Fruit fly (Drosophila melanogaster) whole organism, embryonic: ENCODE results near the gene Paics.

ENCODE experiments used
- Ada2b ChIP-seq: fragments of 200-800 bp; sonication (Bioruptor generic); IDR thresholded peaks from 2 replicates; pipeline ENCODE4 v1.3.6; 2022; ENCODE audit warnings: missing biosample characterization, missing genetic modification characterization
- Asciz ChIP-seq: fragments of 200-800 bp; sonication (Bioruptor generic); optimal IDR thresholded peaks from 2 replicates; lab custom pipeline; 2017; ENCODE audit warnings: missing biosample characterization, mild to moderate bottlenecking, missing genetic modification characterization, missing genetic modification reagents
- Atf6 ChIP-seq: fragments of 200-800 bp; sonication (Bioruptor generic); IDR thresholded peaks from 2 replicates; pipeline ENCODE4 v1.3.6; 2022; ENCODE audit warnings: missing biosample characterization, missing genetic modification characterization
- CG10959 ChIP-seq: fragments of 200-800 bp; sonication (Bioruptor generic); IDR thresholded peaks from 2 replicates; pipeline ENCODE4 v1.3.6; 2022; ENCODE audit warnings: missing biosample characterization, missing genetic modification characterization
- CG11247 ChIP-seq: fragments of 200-800 bp; sonication (Bioruptor generic); IDR thresholded peaks from 2 replicates; pipeline ENCODE4 v1.3.6; 2022; ENCODE audit warnings: missing biosample characterization, missing genetic modification characterization
- CG11696 ChIP-seq: fragments of 200-800 bp; sonication (Bioruptor generic); IDR thresholded peaks from 2 replicates; pipeline ENCODE4 v1.3.6; 2022; ENCODE audit warnings: missing biosample characterization, missing genetic modification characterization
- CG12236 ChIP-seq: fragments of 200-800 bp; sonication (Bioruptor generic); optimal IDR thresholded peaks from 2 replicates; lab custom pipeline; 2016; ENCODE audit warnings: missing biosample characterization, missing genetic modification characterization
- CG15479 ChIP-seq: fragments of 200-800 bp; sonication (Bioruptor generic); optimal IDR thresholded peaks from 3 replicates; lab custom pipeline; 2019; ENCODE audit warnings: missing biosample characterization, mild to moderate bottlenecking, missing genetic modification characterization, moderate library complexity
- CG15514 ChIP-seq: fragments of 200-800 bp; sonication (Bioruptor generic); optimal IDR thresholded peaks from 3 replicates; lab custom pipeline; 2017; ENCODE audit warnings: missing biosample characterization, missing genetic modification characterization, mild to moderate bottlenecking, moderate library complexity, missing genetic modification reagents
- CG16863 ChIP-seq: fragments of 200-800 bp; sonication (Bioruptor generic); optimal IDR thresholded peaks from 3 replicates; lab custom pipeline; 2016; ENCODE audit warnings: missing biosample characterization, missing genetic modification characterization
- CG1832 ChIP-seq: fragments of 200-800 bp; sonication (Bioruptor generic); optimal IDR thresholded peaks from 2 replicates; lab custom pipeline; 2017; ENCODE audit warnings: missing biosample characterization, mild to moderate bottlenecking, missing genetic modification characterization, inconsistent platforms
- CG2116 ChIP-seq: fragments of 200-800 bp; sonication (Bioruptor generic); optimal IDR thresholded peaks from 3 replicates; lab custom pipeline; 2018; ENCODE audit warnings: missing biosample characterization, mild to moderate bottlenecking, missing genetic modification characterization
- CG2129 ChIP-seq: fragments of 200-800 bp; sonication (Bioruptor generic); IDR thresholded peaks from 2 replicates; pipeline ENCODE4 v1.3.6; 2022; ENCODE audit warnings: missing biosample characterization, missing genetic modification characterization; ENCODE audit not compliant: partially characterized antibody
- CG42726 ChIP-seq: fragments of 200-800 bp; sonication (Bioruptor generic); IDR thresholded peaks from 2 replicates; pipeline ENCODE4 v1.3.6; 2022; ENCODE audit warnings: missing biosample characterization, missing genetic modification characterization; ENCODE audit not compliant: partially characterized antibody
- CG4360 ChIP-seq: fragments of 200-800 bp; sonication (Bioruptor generic); IDR thresholded peaks from 2 replicates; pipeline ENCODE4 v1.3.6; 2022; ENCODE audit warnings: missing biosample characterization, missing genetic modification characterization
- CG4707 ChIP-seq: fragments of 200-800 bp; sonication (Bioruptor generic); optimal IDR thresholded peaks from 2 replicates; lab custom pipeline; 2018; ENCODE audit warnings: missing biosample characterization, mild to moderate bottlenecking, missing genetic modification characterization, moderate library complexity
- CG6689 ChIP-seq: fragments of 200-800 bp; sonication (Bioruptor generic); IDR thresholded peaks from 2 replicates; pipeline ENCODE4 v1.3.6; 2022; ENCODE audit warnings: missing biosample characterization, missing genetic modification characterization
- CG6791 ChIP-seq: fragments of 200-800 bp; sonication (Bioruptor generic); IDR thresholded peaks from 3 replicates; pipeline ENCODE4 v1.3.6; 2022; ENCODE audit warnings: missing biosample characterization, missing genetic modification characterization; ENCODE audit not compliant: partially characterized antibody
- CG7928 ChIP-seq: fragments of 200-800 bp; sonication (Bioruptor generic); optimal IDR thresholded peaks from 2 replicates; lab custom pipeline; 2017; ENCODE audit warnings: missing biosample characterization, mild to moderate bottlenecking, missing genetic modification characterization
- CG9932 ChIP-seq: fragments of 200-800 bp; sonication (Bioruptor generic); IDR thresholded peaks from 2 replicates; pipeline ENCODE4 v1.3.6; 2022; ENCODE audit warnings: missing biosample characterization, missing genetic modification characterization
- CTCF ChIP-seq: fragments of 200-800 bp; sonication (Bioruptor generic); optimal IDR thresholded peaks from 2 replicates; lab custom pipeline; 2017; ENCODE audit warnings: missing biosample characterization, mild to moderate bottlenecking, missing genetic modification characterization, moderate library complexity
- D19B ChIP-seq: fragments of 200-800 bp; sonication (Bioruptor generic); optimal IDR thresholded peaks from 2 replicates; lab custom pipeline; 2017; ENCODE audit warnings: missing biosample characterization, mild to moderate bottlenecking, missing genetic modification characterization
- Dip3 ChIP-seq: fragments of 200-800 bp; sonication (Bioruptor generic); optimal IDR thresholded peaks from 3 replicates; lab custom pipeline; 2016; ENCODE audit warnings: missing biosample characterization, missing genetic modification characterization
- H2.0 ChIP-seq: fragments of 200-800 bp; sonication (Bioruptor generic); IDR thresholded peaks from 2 replicates; pipeline ENCODE4 v1.3.6; 2022; ENCODE audit warnings: missing biosample characterization, missing genetic modification characterization
- HmgD ChIP-seq: fragments of 200-800 bp; sonication (Bioruptor generic); optimal IDR thresholded peaks from 3 replicates; lab custom pipeline; 2016; ENCODE audit warnings: missing biosample characterization, missing genetic modification characterization
- HmgZ ChIP-seq: fragments of 200-800 bp; sonication (Bioruptor generic); optimal IDR thresholded peaks from 2 replicates; lab custom pipeline; 2018; ENCODE audit warnings: missing biosample characterization, mild to moderate bottlenecking, missing genetic modification characterization
- MESR4 ChIP-seq: fragments of 200-800 bp; sonication (Bioruptor generic); optimal IDR thresholded peaks from 2 replicates; lab custom pipeline; 2018; ENCODE audit warnings: missing biosample characterization, mild to moderate bottlenecking, missing genetic modification characterization, moderate library complexity
- NK7.1 ChIP-seq: fragments of 200-800 bp; sonication (Bioruptor generic); optimal IDR thresholded peaks from 3 replicates; lab custom pipeline; 2016; ENCODE audit warnings: missing biosample characterization, missing genetic modification characterization
- Rx ChIP-seq: fragments of 200-800 bp; sonication (Bioruptor generic); IDR thresholded peaks from 2 replicates; pipeline ENCODE4 v1.3.6; 2022; ENCODE audit warnings: missing biosample characterization, missing genetic modification characterization
- Sin3A ChIP-seq: fragments of >200 bp; optimal IDR thresholded peaks from 2 replicates; lab custom pipeline; 2018
- bab2 ChIP-seq: fragments of 200-800 bp; sonication (Bioruptor generic); optimal IDR thresholded peaks from 2 replicates; lab custom pipeline; 2016; ENCODE audit warnings: missing biosample characterization, missing genetic modification characterization
- bsh ChIP-seq, 2 experiments: fragments of 200-800 bp; sonication (Bioruptor generic); optimal IDR thresholded peaks; 2 replicates each; lab custom pipeline; 2017 to 2018; ENCODE audit warnings: mild to moderate bottlenecking in 2 of 2, missing biosample characterization in 2 of 2, missing genetic modification characterization in 2 of 2, moderate library complexity in 1 of 2
- btn ChIP-seq: fragments of 200-800 bp; sonication (Bioruptor generic); optimal IDR thresholded peaks from 2 replicates; lab custom pipeline; 2016; ENCODE audit warnings: missing biosample characterization, missing genetic modification characterization
- cad ChIP-seq: fragments of >200 bp; optimal IDR thresholded peaks from 2 replicates; lab custom pipeline; 2017; ENCODE audit warnings: missing biosample characterization, missing genetic modification characterization
- danr ChIP-seq: fragments of 200-800 bp; sonication (Bioruptor generic); IDR thresholded peaks from 2 replicates; pipeline ENCODE4 v1.3.6; 2022; ENCODE audit warnings: missing biosample characterization, missing genetic modification characterization
- ewg ChIP-seq: fragments of 200-800 bp; sonication (Bioruptor generic); optimal IDR thresholded peaks from 3 replicates; lab custom pipeline; 2017; ENCODE audit warnings: mild to moderate bottlenecking, missing biosample characterization, missing genetic modification reagents, missing genetic modification characterization
- fd102C ChIP-seq: fragments of 200-800 bp; sonication (Bioruptor generic); optimal IDR thresholded peaks from 2 replicates; lab custom pipeline; 2018; ENCODE audit warnings: missing biosample characterization, mild to moderate bottlenecking, missing genetic modification characterization, moderate library complexity
- fd64A ChIP-seq: fragments of 200-800 bp; sonication (Bioruptor generic); optimal IDR thresholded peaks from 3 replicates; lab custom pipeline; 2018; ENCODE audit warnings: missing biosample characterization, mild to moderate bottlenecking, missing genetic modification characterization
- fru ChIP-seq: fragments of >200 bp; optimal IDR thresholded peaks from 2 replicates; lab custom pipeline; 2017
- gcm2 ChIP-seq: fragments of 200-800 bp; sonication (Bioruptor generic); optimal IDR thresholded peaks from 2 replicates; lab custom pipeline; 2016; ENCODE audit warnings: missing biosample characterization, missing genetic modification characterization
- grau ChIP-seq: fragments of 200-800 bp; optimal IDR thresholded peaks from 3 replicates; lab custom pipeline; 2019; ENCODE audit warnings: missing biosample characterization, mild to moderate bottlenecking, missing genetic modification characterization, moderate library complexity
- gsb-n ChIP-seq: fragments of 200-800 bp; sonication (Bioruptor generic); optimal IDR thresholded peaks from 3 replicates; lab custom pipeline; 2018; ENCODE audit warnings: missing biosample characterization, mild to moderate bottlenecking, missing genetic modification characterization
- hb ChIP-seq: fragments of 200-800 bp; sonication (Bioruptor generic); IDR thresholded peaks from 3 replicates; pipeline ENCODE4 v1.3.6; 2022; ENCODE audit warnings: missing biosample characterization, missing genetic modification characterization; ENCODE audit not compliant: partially characterized antibody
- klu ChIP-seq: fragments of 200-800 bp; sonication (Bioruptor generic); IDR thresholded peaks from 2 replicates; pipeline ENCODE4 v1.3.6; 2022; ENCODE audit warnings: missing biosample characterization, missing genetic modification characterization
- lab ChIP-seq: fragments of 200-800 bp; sonication (Bioruptor generic); optimal IDR thresholded peaks from 3 replicates; lab custom pipeline; 2017; ENCODE audit warnings: missing biosample characterization, missing genetic modification characterization, mild to moderate bottlenecking, moderate library complexity, missing genetic modification reagents
- pita ChIP-seq: fragments of 200-800 bp; sonication (Bioruptor generic); optimal IDR thresholded peaks from 2 replicates; lab custom pipeline; 2017; ENCODE audit warnings: missing biosample characterization, mild to moderate bottlenecking, missing genetic modification characterization
- sd ChIP-seq: fragments of 200-800 bp; sonication (Bioruptor generic); optimal IDR thresholded peaks from 3 replicates; lab custom pipeline; 2018; ENCODE audit warnings: missing biosample characterization, mild to moderate bottlenecking, missing genetic modification characterization, moderate library complexity
- sens ChIP-seq: fragments of 200-800 bp; sonication (Bioruptor generic); peaks from one replicate; lab custom pipeline; 2016; ENCODE audit warnings: missing biosample characterization, missing genetic modification characterization
- sna ChIP-seq: fragments of 200-800 bp; sonication (Bioruptor generic); IDR thresholded peaks from 2 replicates; pipeline ENCODE4 v1.3.6; 2022; ENCODE audit warnings: missing biosample characterization, missing genetic modification characterization; ENCODE audit not compliant: partially characterized antibody
- sob ChIP-seq: fragments of 200-800 bp; sonication (Bioruptor generic); IDR thresholded peaks from 2 replicates; pipeline ENCODE4 v1.3.6; 2022; ENCODE audit warnings: missing biosample characterization, missing genetic modification characterization
- zen ChIP-seq: fragments of 200-800 bp; sonication (Bioruptor generic); optimal IDR thresholded peaks from 3 replicates; lab custom pipeline; 2018; ENCODE audit warnings: missing biosample characterization, mild to moderate bottlenecking, missing genetic modification characterization, moderate library complexity

The Paics gene

dm6 chrX:12737735-12738390, 22.6 kb downstream of the Paics start (continued):
- TF ChIP-seq CG10959 (GFP tag; lab: Robert Waterston, UW) (no peak), gcm2 (GFP tag; lab: Kevin White, UChicago) (no peak), klu (GFP tag; lab: Robert Waterston, UW) (no peak; the same call in 1 of the 2 replicates), CG4707 (no peak), CG16863 (GFP tag; lab: Kevin White, UChicago) (no peak), bsh (GFP tag; optimal IDR thresholded peaks at IDR 0.05; lab: Kevin White, UChicago) (peak in 1 of 2 experiments; percentile 80), Asciz (GFP tag; lab: Kevin White, UChicago) (peak; percentile 81), CG7928 (no peak), CG42726 (GFP tag; lab: Robert Waterston, UW) (no peak), btn (GFP tag; lab: Kevin White, UChicago) (no peak), bab2 (GFP tag; lab: Kevin White, UChicago) (peak; percentile 5), hb (GFP tag; lab: Robert Waterston, UW) (no peak), CG11696 (GFP tag; lab: Robert Waterston, UW) (peak; percentile 84), CG1832 (GFP tag; lab: Kevin White, UChicago) (no peak), grau (tag; lab: Kevin White, UChicago) (peak; percentile 81), gsb-n (tag; lab: Kevin White, UChicago) (peak; percentile 78), CG12236 (no peak), CG15479 (GFP tag; lab: Kevin White, UChicago) (no peak), CTCF (GFP tag; lab: Kevin White, UChicago) (peak; percentile 12), sna (no peak), pita (GFP tag; lab: Kevin White, UChicago) (no peak), CG2116 (GFP tag; lab: Kevin White, UChicago) (peak; percentile 37), CG4360 (GFP tag; lab: Robert Waterston, UW) (no peak), ewg (GFP tag; lab: Kevin White, UChicago) (peak; percentile 62), CG15514 (peak; percentile 36), CG9932 (GFP tag; lab: Robert Waterston, UW) (0 out of 2 replicates have a peak, but pooled peaks have one; percentile 34), Atf6 (GFP tag; lab: Robert Waterston, UW) (peak; percentile 35; the same call in 1 of the 2 replicates), H2.0 (GFP tag; lab: Robert Waterston, UW) (no peak), fd64A (GFP tag; lab: Kevin White, UChicago) (no peak), Rx (GFP tag; lab: Robert Waterston, UW) (no peak), sens (peak; percentile 92), D19B (GFP tag; lab: Kevin White, UChicago) (peak; percentile 52), HmgD (GFP tag; lab: Kevin White, UChicago) (no peak), Ada2b (GFP tag; lab: Robert Waterston, UW) (0 out of 2 replicates have a peak, but pooled peaks have one; percentile 25), danr (GFP tag; lab: Robert Waterston, UW) (no peak), CG6689 (GFP tag; lab: Robert Waterston, UW) (peak; percentile 70), Sin3A (lab: Kevin White, UChicago) (no peak), CG11247 (GFP tag; lab: Robert Waterston, UW) (no peak), CG6791 (GFP tag; lab: Robert Waterston, UW) (no peak), CG2129 (GFP tag; lab: Robert Waterston, UW) (no peak), sob (GFP tag; lab: Robert Waterston, UW) (no peak), fru (lab: Kevin White, UChicago) (no peak), fd102C (no peak), NK7.1 (GFP tag; lab: Kevin White, UChicago) (no peak), HmgZ (tag; lab: Kevin White, UChicago) (no peak), sd (tag; lab: Kevin White, UChicago) (no peak), zen (tag; lab: Kevin White, UChicago) (peak; percentile 29), Dip3 (GFP tag; lab: Kevin White, UChicago) (peak; percentile 27), lab (GFP tag; lab: Kevin White, UChicago) (peak; percentile 77), cad (GFP tag; lab: Kevin White, UChicago) (no peak), MESR4 (GFP tag; lab: Kevin White, UChicago) (no peak)
